Fruit fly (Drosophila melanogaster): ENCODE results near the gene Rcc1.

Rcc1 gene

DNA sequence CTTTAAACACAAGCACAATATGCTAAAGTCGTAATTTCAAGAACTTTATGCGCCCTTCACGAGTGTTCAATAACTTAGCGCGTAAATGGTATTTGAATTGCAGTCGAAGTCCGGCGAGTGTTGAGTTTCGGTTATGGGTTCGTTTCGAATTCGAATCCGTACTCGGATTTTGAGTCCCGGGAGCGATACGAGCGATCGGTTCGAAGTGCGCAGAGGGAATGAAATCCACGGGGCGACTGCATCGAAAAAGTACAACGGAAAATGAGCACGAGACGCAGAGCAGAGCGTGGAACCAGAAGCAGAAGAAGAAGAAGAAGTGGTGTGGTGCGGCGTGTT is 43.2 kb upstream of the Rcc1 start, which contains the start of gene CG10479 (continued):
- peak in 1 of 2 experiments; percentile 10 for TF ChIP-seq insv (GFP tag; optimal IDR thresholded peaks at IDR 0.05)
- TF ChIP-seq ro (GFP tag; IDR thresholded peaks at IDR 0.05), result no peak
- no peak for TF ChIP-seq CG10147 (GFP tag; optimal IDR thresholded peaks at IDR 0.05)
- TF ChIP-seq Poxn (GFP tag; IDR thresholded peaks at IDR 0.05), result no peak
- no peak for TF ChIP-seq Fer1 (GFP tag; optimal IDR thresholded peaks at IDR 0.05)
- TF ChIP-seq hth (optimal IDR thresholded peaks at IDR 0.05), result no peak
- TF ChIP-seq ara (GFP tag; IDR thresholded peaks at IDR 0.05), result no peak
- TF ChIP-seq her (GFP tag; optimal IDR thresholded peaks at IDR 0.05), result no peak
- no peak for TF ChIP-seq CG34376 (GFP tag; optimal IDR thresholded peaks at IDR 0.05)
- no peak for TF ChIP-seq nau (GFP tag; optimal IDR thresholded peaks at IDR 0.05)
- 0 out of 3 replicates have a peak, but pooled peaks have one; percentile 32 for TF ChIP-seq HLH4C (GFP tag; IDR thresholded peaks at IDR 0.05; ENCODE audit: partially characterized antibody)
- TF ChIP-seq hbn (GFP tag; IDR thresholded peaks at IDR 0.05; ENCODE audit: partially characterized antibody), result no peak
- TF ChIP-seq Nf-YB (GFP tag; optimal IDR thresholded peaks at IDR 0.05), result no peak
- TF ChIP-seq p53 (GFP tag; optimal IDR thresholded peaks at IDR 0.05), result no peak
- peak; percentile 22; the same call in 1 of the 2 replicates for TF ChIP-seq Bgb (GFP tag; IDR thresholded peaks at IDR 0.05; ENCODE audit: partially characterized antibody)
- TF ChIP-seq CG2889 (GFP tag; IDR thresholded peaks at IDR 0.05), result no peak
- TF ChIP-seq Doc2 (GFP tag; IDR thresholded peaks at IDR 0.05), result no peak
- TF ChIP-seq gfzf (GFP tag; optimal IDR thresholded peaks at IDR 0.05), result no peak
- no peak for TF ChIP-seq CG8944 (GFP tag; optimal IDR thresholded peaks at IDR 0.05)
- TF ChIP-seq CG34224 (GFP tag; IDR thresholded peaks at IDR 0.05; ENCODE audit: partially characterized antibody), result no peak
- no peak for TF ChIP-seq CG2678 (tag; optimal IDR thresholded peaks at IDR 0.05)
- no peak for TF ChIP-seq CG17186 (GFP tag; optimal IDR thresholded peaks at IDR 0.05)
- TF ChIP-seq gem (tag; optimal IDR thresholded peaks at IDR 0.05), result no peak
- TF ChIP-seq CG18599 (GFP tag; optimal IDR thresholded peaks at IDR 0.05), result no peak
- peak; percentile 88 for TF ChIP-seq pros (GFP tag; optimal IDR thresholded peaks at IDR 0.05)
- TF ChIP-seq CG16815 (GFP tag; optimal IDR thresholded peaks at IDR 0.05), result no peak
- TF ChIP-seq tap (tag; optimal IDR thresholded peaks at IDR 0.05), result no peak
- no peak for TF ChIP-seq CG18262 (tag; optimal IDR thresholded peaks at IDR 0.05)
- no peak for TF ChIP-seq CG8089 (GFP tag; optimal IDR thresholded peaks at IDR 0.05)
- no peak for TF ChIP-seq Sox102F (GFP tag; optimal IDR thresholded peaks at IDR 0.05)
- no peak for TF ChIP-seq CG14710 (tag; optimal IDR thresholded peaks at IDR 0.05)
- peak; percentile 35 for TF ChIP-seq amos (GFP tag; IDR thresholded peaks at IDR 0.05; ENCODE audit: partially characterized antibody)
- TF ChIP-seq CG34422 (GFP tag; IDR thresholded peaks at IDR 0.05), result no peak
- no peak for TF ChIP-seq eyg (GFP tag; optimal IDR thresholded peaks at IDR 0.05)
- TF ChIP-seq CG17328 (GFP tag; IDR thresholded peaks at IDR 0.05), result peak; percentile 18
- TF ChIP-seq ERR (GFP tag; optimal IDR thresholded peaks at IDR 0.05), result no peak
- TF ChIP-seq gcm2 (GFP tag; optimal IDR thresholded peaks at IDR 0.05), result no peak
- TF ChIP-seq otp (GFP tag; IDR thresholded peaks at IDR 0.05), result 0 out of 3 replicates have a peak, but pooled peaks have one; percentile 47
- TF ChIP-seq sd (tag; optimal IDR thresholded peaks at IDR 0.05), result no peak
- no peak for TF ChIP-seq Vsx1 (GFP tag; optimal IDR thresholded peaks at IDR 0.05)
- TF ChIP-seq Deaf1 (tag; optimal IDR thresholded peaks at IDR 0.05), result peak; percentile 69
- TF ChIP-seq wdn (GFP tag; IDR thresholded peaks at IDR 0.05), result no peak
- no peak for TF ChIP-seq CG7839 (tag; optimal IDR thresholded peaks at IDR 0.05)
- no peak for TF ChIP-seq lov (optimal IDR thresholded peaks at IDR 0.05)
- TF ChIP-seq lov (GFP tag; IDR thresholded peaks at IDR 0.05), result peak; percentile 56; the same call in 1 of the 3 replicates
- peak; percentile 12 for TF ChIP-seq abd-A (tag; optimal IDR thresholded peaks at IDR 0.05)
- TF ChIP-seq ind (GFP tag; optimal IDR thresholded peaks at IDR 0.05), result no peak
- TF ChIP-seq CG31224 (GFP tag; IDR thresholded peaks at IDR 0.05), result no peak
- no peak for TF ChIP-seq CG16863 (GFP tag; optimal IDR thresholded peaks at IDR 0.05)
- TF ChIP-seq zf30C (GFP tag; optimal IDR thresholded peaks at IDR 0.05), result no peak
- no peak for TF ChIP-seq CG17612 (GFP tag; IDR thresholded peaks at IDR 0.05)
- TF ChIP-seq Med (GFP tag), result peak; percentile 60

Data from whole organism, embryonic.